Worm (Caenorhabditis elegans) whole organism, L4 larva: Measurements from ENCODE around the gene C23H3.9.

ENCODE experiments used
- F44E2.7 ChIP-seq: fragments of 200-800 bp; sonication (Bioruptor generic); IDR thresholded peaks from 2 replicates; pipeline ENCODE4 v2.1.2; 2022; ENCODE audit warnings: missing genetic modification characterization, missing compliant biosample characterization
- R02D3.7 ChIP-seq: fragments of 150-350 bp; sonication (generic microtip); optimal IDR thresholded peaks from 3 replicates; lab custom pipeline; 2014; ENCODE audit warnings: missing biosample characterization, missing genetic modification characterization
- ama-1 ChIP-seq: fragments of 150-350 bp; optimal IDR thresholded peaks from 2 replicates; lab custom pipeline; 2014; ENCODE audit warnings: inconsistent platforms, mixed read lengths
- lin-29 ChIP-seq: fragments of 200-800 bp; sonication (Bioruptor generic); IDR thresholded peaks from 2 replicates; pipeline ENCODE4 v1.3.6; 2022; ENCODE audit warnings: missing genetic modification reagents, missing genetic modification characterization, missing compliant biosample characterization
- nhr-28 ChIP-seq: fragments of 150-350 bp; optimal IDR thresholded peaks from 2 replicates; lab custom pipeline; 2014; ENCODE audit warnings: missing biosample characterization, missing genetic modification characterization
- zfp-3 ChIP-seq: fragments of 200-800 bp; sonication (Bioruptor generic); conservative IDR thresholded peaks from 2 replicates; pipeline ENCODE4 v1.3.6; 2022; ENCODE audit warnings: missing genetic modification reagents, missing genetic modification characterization, missing compliant biosample characterization

DNA sequence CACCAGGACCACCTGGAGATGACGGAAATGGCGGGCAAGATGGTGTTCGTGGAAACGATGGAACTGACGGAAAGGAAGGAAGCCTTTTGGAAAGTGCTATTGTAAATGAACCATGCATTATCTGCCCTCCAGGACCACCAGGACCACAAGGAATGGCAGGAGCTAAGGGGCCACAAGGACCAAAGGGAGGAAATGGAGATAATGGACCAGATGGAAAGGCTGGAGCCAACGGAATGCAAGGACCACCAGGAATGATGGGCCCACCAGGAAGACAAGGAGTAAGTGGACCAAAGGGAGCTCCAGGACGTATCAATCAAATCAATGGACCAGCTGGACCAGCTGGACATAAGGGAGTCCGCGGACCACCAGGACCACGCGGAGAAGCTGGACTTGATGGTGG lies 55.3 kb downstream of the C23H3.9 start:
- TF ChIP-seq zfp-3 (GFP tag; lab: Robert Waterston, UW) (no peak), lin-29 (GFP tag; lab: Robert Waterston, UW) (no peak), nhr-28 (tag; lab: Kevin White, UChicago) (no peak), R02D3.7 (tag; lab: Kevin White, UChicago) (no peak), F44E2.7 (GFP tag; lab: Robert Waterston, UW) (no peak), ama-1 (lab: Kevin White, UChicago) (no peak)
